Fruit fly (Drosophila melanogaster) whole organism, embryonic: ENCODE results near the gene Ppn.
A peak's percentile ranks its signal among the peaks of the same experiment; 100 is the strongest.

ENCODE experiments used
- Abd-B ChIP-seq: fragments of 200-800 bp; sonication (Bioruptor generic); optimal IDR thresholded peaks from 2 replicates; lab custom pipeline; 2018; ENCODE audit warnings: missing biosample characterization, mild to moderate bottlenecking, missing genetic modification characterization, moderate library complexity
- Bdp1 ChIP-seq: fragments of 200-800 bp; sonication (Bioruptor generic); optimal IDR thresholded peaks from 3 replicates; lab custom pipeline; 2016; ENCODE audit warnings: missing biosample characterization, missing genetic modification characterization
- CG10321 ChIP-seq: fragments of 200-800 bp; sonication (Bioruptor generic); IDR thresholded peaks from 2 replicates; pipeline ENCODE4 v1.3.6; 2022; ENCODE audit warnings: missing biosample characterization, missing genetic modification characterization
- CG10366 ChIP-seq: fragments of 200-800 bp; sonication (Bioruptor generic); IDR thresholded peaks from 2 replicates; pipeline ENCODE4 v1.3.6; 2022; ENCODE audit warnings: missing biosample characterization, missing genetic modification characterization
- CG11695 ChIP-seq: fragments of 200-800 bp; sonication (Bioruptor generic); IDR thresholded peaks from 3 replicates; pipeline ENCODE4 v1.3.6; 2022; ENCODE audit warnings: missing biosample characterization, missing genetic modification characterization
- CG15011 ChIP-seq: fragments of 200-800 bp; sonication (Bioruptor generic); optimal IDR thresholded peaks from 3 replicates; lab custom pipeline; 2018; ENCODE audit warnings: missing biosample characterization, mild to moderate bottlenecking, missing genetic modification characterization
- CG16779 ChIP-seq: fragments of 200-800 bp; sonication (Bioruptor generic); IDR thresholded peaks from 2 replicates; pipeline ENCODE4 v1.3.6; 2022; ENCODE audit warnings: missing biosample characterization, missing genetic modification characterization
- CG17328 ChIP-seq: fragments of 200-800 bp; sonication (Bioruptor generic); IDR thresholded peaks from 2 replicates; pipeline ENCODE4 v1.3.6; 2022; ENCODE audit warnings: missing biosample characterization, missing genetic modification characterization
- CG17359 ChIP-seq: fragments of 200-800 bp; sonication (Bioruptor generic); optimal IDR thresholded peaks from 3 replicates; lab custom pipeline; 2018; ENCODE audit warnings: missing biosample characterization, mild to moderate bottlenecking, missing genetic modification characterization, moderate library complexity
- CG2120 ChIP-seq: fragments of 200-800 bp; sonication (Bioruptor generic); optimal IDR thresholded peaks from 3 replicates; lab custom pipeline; 2016; ENCODE audit warnings: missing biosample characterization, missing genetic modification characterization
- CG31365 ChIP-seq: fragments of 200-800 bp; sonication (Bioruptor generic); optimal IDR thresholded peaks from 2 replicates; lab custom pipeline; 2018; ENCODE audit warnings: missing biosample characterization, mild to moderate bottlenecking, missing genetic modification characterization
- CG32532 ChIP-seq: fragments of 200-800 bp; sonication (Bioruptor generic); IDR thresholded peaks from 2 replicates; pipeline ENCODE4 v1.3.6; 2022; ENCODE audit warnings: missing biosample characterization, missing genetic modification characterization
- CG32767 ChIP-seq: fragments of 200-800 bp; sonication (Bioruptor generic); IDR thresholded peaks from 2 replicates; pipeline ENCODE4 v1.3.6; 2022; ENCODE audit warnings: missing biosample characterization, missing genetic modification characterization
- CG33557 ChIP-seq: fragments of 200-800 bp; sonication (Bioruptor generic); optimal IDR thresholded peaks from 2 replicates; lab custom pipeline; 2019; ENCODE audit warnings: missing biosample characterization, mild to moderate bottlenecking, missing genetic modification characterization, moderate library complexity
- CG34422 ChIP-seq: fragments of 200-800 bp; sonication (Bioruptor generic); IDR thresholded peaks from 3 replicates; pipeline ENCODE4 v1.3.6; 2022; ENCODE audit warnings: missing biosample characterization, missing genetic modification characterization
- CG4424 ChIP-seq: fragments of 200-800 bp; sonication (Bioruptor generic); optimal IDR thresholded peaks from 3 replicates; lab custom pipeline; 2016; ENCODE audit warnings: missing biosample characterization, missing genetic modification characterization
- CG5180 ChIP-seq: fragments of 200-800 bp; sonication (Bioruptor generic); optimal IDR thresholded peaks from 3 replicates; lab custom pipeline; 2017; ENCODE audit warnings: missing biosample characterization, missing genetic modification characterization, mild to moderate bottlenecking, moderate library complexity, missing genetic modification reagents
- CG6654 ChIP-seq: fragments of 200-800 bp; sonication (Bioruptor generic); optimal IDR thresholded peaks from 2 replicates; lab custom pipeline; 2017; ENCODE audit warnings: missing biosample characterization, mild to moderate bottlenecking, missing genetic modification characterization
- CG7372 ChIP-seq: fragments of 200-800 bp; sonication (Bioruptor generic); IDR thresholded peaks from 2 replicates; pipeline ENCODE4 v1.3.6; 2022; ENCODE audit warnings: missing biosample characterization, missing genetic modification characterization
- CG9215 ChIP-seq: fragments of 200-800 bp; sonication (Bioruptor generic); IDR thresholded peaks from 2 replicates; pipeline ENCODE4 v1.3.6; 2022; ENCODE audit warnings: missing biosample characterization, missing genetic modification characterization
- Doc2 ChIP-seq: fragments of 200-800 bp; sonication (Bioruptor generic); IDR thresholded peaks from 2 replicates; pipeline ENCODE4 v1.3.6; 2022; ENCODE audit warnings: missing biosample characterization, missing genetic modification characterization
- HLH4C ChIP-seq: fragments of 200-800 bp; sonication (Bioruptor generic); IDR thresholded peaks from 3 replicates; pipeline ENCODE4 v1.3.6; 2022; ENCODE audit warnings: missing biosample characterization, missing genetic modification characterization; ENCODE audit not compliant: partially characterized antibody
- HLHmδ ChIP-seq: fragments of 200-800 bp; sonication (Bioruptor generic); optimal IDR thresholded peaks from 2 replicates; lab custom pipeline; 2018; ENCODE audit warnings: missing biosample characterization, mild to moderate bottlenecking, missing genetic modification characterization, moderate library complexity
- Hey ChIP-seq: fragments of 200-800 bp; sonication (Bioruptor generic); optimal IDR thresholded peaks from 3 replicates; lab custom pipeline; 2018; ENCODE audit warnings: missing biosample characterization, mild to moderate bottlenecking, missing genetic modification characterization
- Hmr ChIP-seq: fragments of 200-800 bp; sonication (Bioruptor generic); optimal IDR thresholded peaks from 3 replicates; lab custom pipeline; 2017; ENCODE audit warnings: mild to moderate bottlenecking, missing biosample characterization, missing genetic modification reagents, missing genetic modification characterization
- Hr51 ChIP-seq, 2 experiments: fragments of 200-800 bp; sonication (Bioruptor generic); optimal IDR thresholded peaks; 2 replicates in 1 of 2; 3 replicates in 1 of 2; lab custom pipeline; 2016 to 2018; ENCODE audit warnings: missing biosample characterization in 2 of 2, missing genetic modification characterization in 2 of 2, mild to moderate bottlenecking in 1 of 2, moderate library complexity in 1 of 2
- Med ChIP-seq: fragments of 200-800 bp; sonication (Bioruptor generic); peaks from one replicate; lab custom pipeline; 2016; ENCODE audit warnings: missing biosample characterization, missing genetic modification characterization, mild to moderate bottlenecking, inconsistent platforms, moderate library complexity
- PHDP ChIP-seq: fragments of 200-800 bp; sonication (Bioruptor generic); optimal IDR thresholded peaks from 3 replicates; lab custom pipeline; 2018; ENCODE audit warnings: missing biosample characterization, mild to moderate bottlenecking, missing genetic modification characterization, moderate library complexity
- Side ChIP-seq: fragments of 200-800 bp; sonication (Bioruptor generic); optimal IDR thresholded peaks from 2 replicates; lab custom pipeline; 2016; ENCODE audit warnings: missing biosample characterization, missing genetic modification characterization
- TFAM ChIP-seq: fragments of 200-800 bp; sonication (Bioruptor generic); optimal IDR thresholded peaks from 2 replicates; lab custom pipeline; 2017; ENCODE audit warnings: missing biosample characterization, missing genetic modification characterization, inconsistent platforms
- ac ChIP-seq: fragments of 200-800 bp; sonication (Bioruptor generic); optimal IDR thresholded peaks from 3 replicates; lab custom pipeline; 2017; ENCODE audit warnings: missing biosample characterization, mild to moderate bottlenecking, missing genetic modification characterization
- ash1 ChIP-seq: fragments of 200-800 bp; sonication (Bioruptor generic); optimal IDR thresholded peaks from 2 replicates; lab custom pipeline; 2018; ENCODE audit warnings: missing biosample characterization, mild to moderate bottlenecking, missing genetic modification characterization
- cas ChIP-seq: fragments of 200-800 bp; sonication (Bioruptor generic); IDR thresholded peaks from 2 replicates; pipeline ENCODE4 v1.3.6; 2022; ENCODE audit warnings: missing biosample characterization, missing genetic modification characterization
- cg ChIP-seq: fragments of 200-800 bp; sonication (Bioruptor generic); optimal IDR thresholded peaks from 3 replicates; lab custom pipeline; 2019; ENCODE audit warnings: missing biosample characterization, mild to moderate bottlenecking, missing genetic modification characterization, moderate library complexity
- chif ChIP-seq, 2 experiments: fragments of 200-800 bp; sonication (Bioruptor generic); optimal IDR thresholded peaks; 3 replicates each; lab custom pipeline; 2016; ENCODE audit warnings: missing biosample characterization in 2 of 2, missing genetic modification characterization in 2 of 2
- crc ChIP-seq: fragments of 200-800 bp; sonication (Bioruptor generic); optimal IDR thresholded peaks from 2 replicates; lab custom pipeline; 2016; ENCODE audit warnings: missing biosample characterization, missing genetic modification characterization
- dm ChIP-seq: fragments of 200-800 bp; sonication (Bioruptor generic); optimal IDR thresholded peaks from 3 replicates; lab custom pipeline; 2016; ENCODE audit warnings: missing biosample characterization, missing genetic modification characterization
- dmrt99B ChIP-seq: fragments of 200-800 bp; sonication (Bioruptor generic); optimal IDR thresholded peaks from 2 replicates; lab custom pipeline; 2018; ENCODE audit warnings: missing biosample characterization, mild to moderate bottlenecking, missing genetic modification characterization, moderate library complexity
- esg ChIP-seq: fragments of 200-800 bp; sonication (Bioruptor generic); conservative IDR thresholded peaks from 2 replicates; pipeline ENCODE4 v1.3.6; 2022; ENCODE audit warnings: missing biosample characterization, missing genetic modification characterization
- grn ChIP-seq: fragments of 200-800 bp; sonication (Bioruptor generic); optimal IDR thresholded peaks from 3 replicates; lab custom pipeline; 2017; ENCODE audit warnings: missing biosample characterization, missing genetic modification characterization
- h ChIP-seq: fragments of >200 bp; optimal IDR thresholded peaks from 2 replicates; lab custom pipeline; 2017
- jigr1 ChIP-seq: fragments of 200-800 bp; sonication (Bioruptor generic); IDR thresholded peaks from 3 replicates; pipeline ENCODE4 v1.3.6; 2022; ENCODE audit warnings: missing biosample characterization, missing genetic modification characterization
- luna ChIP-seq: fragments of 200-800 bp; sonication (Bioruptor generic); optimal IDR thresholded peaks from 2 replicates; lab custom pipeline; 2016; ENCODE audit warnings: missing biosample characterization, missing genetic modification characterization
- mirr ChIP-seq: fragments of 200-800 bp; sonication (Bioruptor generic); optimal IDR thresholded peaks from 3 replicates; lab custom pipeline; 2018; ENCODE audit warnings: missing biosample characterization, mild to moderate bottlenecking, missing genetic modification characterization
- oc ChIP-seq: fragments of 200-800 bp; sonication (Bioruptor generic); optimal IDR thresholded peaks from 2 replicates; lab custom pipeline; 2018; ENCODE audit warnings: missing biosample characterization, mild to moderate bottlenecking, missing genetic modification characterization, moderate library complexity
- phol ChIP-seq: fragments of 200-800 bp; sonication (Bioruptor generic); optimal IDR thresholded peaks from 3 replicates; lab custom pipeline; 2018; ENCODE audit warnings: missing biosample characterization, mild to moderate bottlenecking, missing genetic modification characterization, moderate library complexity
- row ChIP-seq: fragments of 200-800 bp; sonication (Bioruptor generic); IDR thresholded peaks from 3 replicates; pipeline ENCODE4 v1.3.6; 2022; ENCODE audit warnings: missing biosample characterization, missing genetic modification characterization
- slou ChIP-seq: fragments of 200-800 bp; sonication (Bioruptor generic); optimal IDR thresholded peaks from 3 replicates; lab custom pipeline; 2016; ENCODE audit warnings: missing biosample characterization, missing genetic modification characterization
- so ChIP-seq: fragments of 200-800 bp; sonication (Bioruptor generic); IDR thresholded peaks from 3 replicates; pipeline ENCODE4 v1.3.6; 2022; ENCODE audit warnings: missing biosample characterization, missing genetic modification characterization
- tap ChIP-seq: fragments of 200-800 bp; optimal IDR thresholded peaks from 3 replicates; lab custom pipeline; 2019; ENCODE audit warnings: missing biosample characterization, mild to moderate bottlenecking, missing genetic modification characterization, moderate library complexity
- tin ChIP-seq: fragments of 200-800 bp; sonication (Bioruptor generic); optimal IDR thresholded peaks from 3 replicates; lab custom pipeline; 2016; ENCODE audit warnings: missing biosample characterization, missing genetic modification characterization
- wek ChIP-seq: fragments of 200-800 bp; sonication (Bioruptor generic); optimal IDR thresholded peaks from 3 replicates; lab custom pipeline; 2018; ENCODE audit warnings: missing biosample characterization, mild to moderate bottlenecking, missing genetic modification characterization, moderate library complexity
- zf30C ChIP-seq: fragments of 200-800 bp; sonication (Bioruptor generic); optimal IDR thresholded peaks from 3 replicates; lab custom pipeline; 2018; ENCODE audit warnings: missing biosample characterization, mild to moderate bottlenecking, missing genetic modification characterization

The Ppn gene

dm6 chr3R:28570805-28571204, 30.7 kb upstream of the Ppn start (continued):
- TF ChIP-seq CG15011 (GFP tag; lab: Kevin White, UChicago) (peak; percentile 37), CG9215 (GFP tag; lab: Robert Waterston, UW) (no peak), so (GFP tag; lab: Robert Waterston, UW) (no peak), slou (GFP tag; lab: Kevin White, UChicago) (no peak), Hey (tag; lab: Kevin White, UChicago) (no peak), CG34422 (GFP tag; lab: Robert Waterston, UW) (no peak), CG16779 (GFP tag; lab: Robert Waterston, UW) (no peak), Abd-B (GFP tag; lab: Kevin White, UChicago) (no peak), tap (tag; lab: Kevin White, UChicago) (peak; percentile 14), CG2120 (GFP tag; lab: Kevin White, UChicago) (no peak), CG32767 (GFP tag; lab: Robert Waterston, UW) (no peak), Hr51 (GFP tag; optimal IDR thresholded peaks at IDR 0.05; lab: Kevin White, UChicago) (no peak), ac (GFP tag; lab: Kevin White, UChicago) (peak; percentile 5), Med (GFP tag; lab: Kevin White, UChicago) (peak; percentile 87), Hmr (GFP tag; lab: Kevin White, UChicago) (peak; percentile 68), CG5180 (peak; percentile 2), CG33557 (GFP tag; lab: Kevin White, UChicago) (peak; percentile 50), ash1 (no peak), esg (GFP tag; lab: Robert Waterston, UW) (no peak), TFAM (GFP tag; lab: Kevin White, UChicago) (no peak), Bdp1 (GFP tag; lab: Kevin White, UChicago) (no peak), phol (no peak), dm (GFP tag; lab: Kevin White, UChicago) (no peak), wek (GFP tag; lab: Kevin White, UChicago) (peak; percentile 52), grn (GFP tag; lab: Kevin White, UChicago) (no peak), CG10321 (no peak), cg (no peak), luna (no peak), CG10366 (GFP tag; lab: Robert Waterston, UW) (no peak), cas (GFP tag; lab: Robert Waterston, UW) (no peak), chif (GFP tag; optimal IDR thresholded peaks at IDR 0.05; lab: Kevin White, UChicago) (no peak), Side (GFP tag; lab: Kevin White, UChicago) (no peak), tin (GFP tag; lab: Kevin White, UChicago) (no peak), CG11695 (GFP tag; lab: Robert Waterston, UW) (0 out of 3 replicates have a peak, but pooled peaks have one; percentile 15), dmrt99B (tag; lab: Kevin White, UChicago) (peak; percentile 51), CG32532 (GFP tag; lab: Robert Waterston, UW) (no peak), CG17328 (no peak), CG17359 (tag; lab: Kevin White, UChicago) (peak; percentile 44), PHDP (tag; lab: Kevin White, UChicago) (peak; percentile 71), crc (GFP tag; lab: Kevin White, UChicago) (no peak), CG7372 (GFP tag; lab: Robert Waterston, UW) (no peak), zf30C (GFP tag; lab: Kevin White, UChicago) (no peak), Doc2 (GFP tag; lab: Robert Waterston, UW) (no peak), mirr (GFP tag; lab: Kevin White, UChicago) (no peak), h (no peak), HLHmδ (GFP tag; lab: Kevin White, UChicago) (no peak), CG4424 (no peak), oc (tag; lab: Kevin White, UChicago) (peak; percentile 23), HLH4C (no peak), row (GFP tag; lab: Robert Waterston, UW) (no peak), jigr1 (no peak), CG6654 (no peak), CG31365 (tag; lab: Kevin White, UChicago) (peak; percentile 21)
